Fruit fly (Drosophila melanogaster) whole organism, adult: ENCODE measurements around the gene alrm.

ENCODE experiments used
- CG11617 ChIP-seq: fragments of 200-800 bp; sonication (Bioruptor generic); optimal IDR thresholded peaks from 2 replicates; lab custom pipeline; 2017; ENCODE audit warnings: mild to moderate bottlenecking, missing biosample characterization, missing genetic modification reagents, missing genetic modification characterization
- CG12768 ChIP-seq: fragments of 200-800 bp; sonication (Bioruptor generic); optimal IDR thresholded peaks from 2 replicates; lab custom pipeline; 2017; ENCODE audit warnings: missing biosample characterization, missing genetic modification characterization, mild to moderate bottlenecking, moderate library complexity, missing genetic modification reagents
- CG14711 ChIP-seq: fragments of 200-800 bp; sonication (Bioruptor generic); optimal IDR thresholded peaks from 2 replicates; lab custom pipeline; 2018; ENCODE audit warnings: missing biosample characterization, mild to moderate bottlenecking, missing genetic modification characterization, moderate library complexity
- CG1620 ChIP-seq: fragments of 200-800 bp; sonication (Bioruptor generic); optimal IDR thresholded peaks from 2 replicates; lab custom pipeline; 2016; ENCODE audit warnings: missing biosample characterization, missing genetic modification characterization
- CG33017 ChIP-seq: fragments of 200-800 bp; sonication (Bioruptor generic); optimal IDR thresholded peaks from 2 replicates; lab custom pipeline; 2018; ENCODE audit warnings: missing biosample characterization, mild to moderate bottlenecking, missing genetic modification characterization, moderate library complexity
- CG5204 ChIP-seq: fragments of 200-800 bp; sonication (Bioruptor generic); optimal IDR thresholded peaks from 2 replicates; lab custom pipeline; 2016; ENCODE audit warnings: missing biosample characterization, missing genetic modification characterization
- CG7101 ChIP-seq: fragments of 200-800 bp; sonication (Bioruptor generic); optimal IDR thresholded peaks from 2 replicates; lab custom pipeline; 2018; ENCODE audit warnings: missing biosample characterization, mild to moderate bottlenecking, missing genetic modification characterization, moderate library complexity
- Clk ChIP-seq: fragments of 200-800 bp; sonication (Bioruptor generic); optimal IDR thresholded peaks from 2 replicates; lab custom pipeline; 2017; ENCODE audit warnings: missing biosample characterization, missing genetic modification characterization
- Crg-1 ChIP-seq: fragments of 200-800 bp; sonication (Bioruptor generic); optimal IDR thresholded peaks from 2 replicates; lab custom pipeline; 2016; ENCODE audit warnings: missing biosample characterization, missing genetic modification characterization
- Hr96 ChIP-seq: fragments of 200-800 bp; sonication (Bioruptor generic); optimal IDR thresholded peaks from 2 replicates; lab custom pipeline; 2016; ENCODE audit warnings: missing biosample characterization, missing genetic modification characterization
- Mnt ChIP-seq: fragments of 200-800 bp; sonication (Bioruptor generic); optimal IDR thresholded peaks from 2 replicates; lab custom pipeline; 2016; ENCODE audit warnings: missing biosample characterization, mild to moderate bottlenecking, missing genetic modification characterization
- bab1 ChIP-seq: fragments of 200-800 bp; sonication (Bioruptor generic); optimal IDR thresholded peaks from 3 replicates; lab custom pipeline; 2019; ENCODE audit warnings: missing biosample characterization, mild to moderate bottlenecking, missing genetic modification characterization, moderate library complexity
- cic ChIP-seq: fragments of 200-800 bp; sonication (Bioruptor generic); optimal IDR thresholded peaks from 2 replicates; lab custom pipeline; 2017; ENCODE audit warnings: missing biosample characterization, mild to moderate bottlenecking, missing genetic modification characterization, moderate library complexity
- cnc ChIP-seq, 2 experiments: fragments of >200 bp; optimal IDR thresholded peaks; 2 replicates each; lab custom pipeline; 2017
- kay ChIP-seq: fragments of 200-800 bp; sonication (Bioruptor generic); peaks from one replicate; lab custom pipeline; 2016; ENCODE audit warnings: missing biosample characterization, missing genetic modification characterization, borderline replicate concordance
- ovo ChIP-seq: fragments of 200-800 bp; sonication (Bioruptor generic); optimal IDR thresholded peaks from 2 replicates; lab custom pipeline; 2016; ENCODE audit warnings: missing biosample characterization, missing genetic modification characterization
- pad ChIP-seq: fragments of 200-800 bp; sonication (Bioruptor generic); optimal IDR thresholded peaks from 3 replicates; lab custom pipeline; 2017; ENCODE audit warnings: missing biosample characterization, missing genetic modification characterization, mild to moderate bottlenecking, moderate library complexity, missing genetic modification reagents
- tj ChIP-seq: fragments of 200-800 bp; sonication (Bioruptor generic); optimal IDR thresholded peaks from 3 replicates; lab custom pipeline; 2017; ENCODE audit warnings: missing biosample characterization, mild to moderate bottlenecking, missing genetic modification characterization, moderate library complexity
- toe ChIP-seq: fragments of 200-800 bp; sonication (Bioruptor generic); optimal IDR thresholded peaks from 2 replicates; lab custom pipeline; 2016; ENCODE audit warnings: missing biosample characterization, missing genetic modification characterization

alrm gene

DNA sequence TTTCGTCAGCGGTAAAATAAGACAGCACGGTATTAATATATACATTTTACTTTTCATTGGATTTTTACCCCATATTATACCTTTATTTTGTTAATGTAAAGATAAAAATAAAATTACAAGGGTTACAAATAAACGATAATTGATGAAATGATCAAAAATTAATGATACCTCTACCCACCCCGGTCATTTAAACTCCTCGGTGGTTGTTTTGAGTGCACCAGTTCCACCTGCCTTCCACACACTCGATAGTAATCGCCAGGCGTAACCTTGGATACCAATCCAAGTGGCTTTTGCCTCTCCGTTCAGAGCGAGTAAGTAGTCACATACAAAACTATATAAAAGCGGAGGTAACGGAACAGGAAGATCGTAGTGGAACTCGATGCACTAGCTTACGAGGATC is 42.6 kb downstream of the alrm start, which contains the start of gene rha:
TSS of gene rha (plus strand) at position 301 of the 400 bp plus-strand sequence.
- TF ChIP-seq CG14711 (tag; lab: Kevin White, UChicago) (no peak), toe (GFP tag; lab: Kevin White, UChicago) (no peak), CG12768 (GFP tag; lab: Kevin White, UChicago) (no peak), Hr96 (GFP tag; lab: Kevin White, UChicago) (no peak), CG1620 (GFP tag; lab: Kevin White, UChicago) (no peak), bab1 (GFP tag; lab: Kevin White, UChicago) (no peak), Clk (GFP tag; lab: Kevin White, UChicago) (no peak), kay (GFP tag; lab: Kevin White, UChicago) (no peak), CG7101 (tag; lab: Kevin White, UChicago) (no peak), pad (GFP tag; lab: Kevin White, UChicago) (no peak), Mnt (GFP tag; lab: Kevin White, UChicago) (no peak), CG5204 (GFP tag; lab: Kevin White, UChicago) (no peak), cic (GFP tag; lab: Kevin White, UChicago) (no peak), Crg-1 (GFP tag; lab: Kevin White, UChicago) (no peak), ovo (GFP tag; lab: Kevin White, UChicago) (no peak), CG11617 (GFP tag; lab: Kevin White, UChicago) (no peak), cnc (optimal IDR thresholded peaks at IDR 0.05; lab: Kevin White, UChicago) (no peak), CG33017 (tag; lab: Kevin White, UChicago) (no peak), tj (GFP tag; lab: Kevin White, UChicago) (no peak)

DNA sequence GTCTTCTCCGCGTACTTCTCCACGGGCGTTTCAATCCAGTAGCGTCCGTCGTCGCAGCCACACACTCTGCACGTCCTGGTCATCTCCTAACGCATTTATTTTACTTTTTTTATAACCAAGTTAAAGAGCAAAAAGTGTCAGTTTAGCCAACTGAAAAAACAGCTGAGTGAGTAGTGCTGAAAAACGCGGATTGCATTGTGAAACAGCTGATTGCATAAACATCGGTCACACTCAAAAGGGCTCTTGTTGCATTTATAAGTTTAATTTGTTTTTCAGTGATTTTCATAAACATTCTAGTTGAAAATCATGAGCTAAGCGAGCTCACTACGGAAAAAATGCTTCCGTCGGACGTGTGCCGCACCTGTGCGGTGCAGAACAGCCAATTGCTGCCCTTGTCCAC is 47.5 kb downstream of the alrm start, which contains the start of the genes CG10669 and CG11902:
TSS of gene CG10669 (minus strand) at position 179 of the 400 bp plus-strand sequence.
TSS of gene CG11902 (plus strand) at position 193 of the 400 bp plus-strand sequence.
- TF ChIP-seq bab1 (GFP tag; lab: Kevin White, UChicago) (peak; percentile 67), Mnt (GFP tag; lab: Kevin White, UChicago) (peak; percentile 12), CG12768 (GFP tag; lab: Kevin White, UChicago) (no peak)

DNA sequence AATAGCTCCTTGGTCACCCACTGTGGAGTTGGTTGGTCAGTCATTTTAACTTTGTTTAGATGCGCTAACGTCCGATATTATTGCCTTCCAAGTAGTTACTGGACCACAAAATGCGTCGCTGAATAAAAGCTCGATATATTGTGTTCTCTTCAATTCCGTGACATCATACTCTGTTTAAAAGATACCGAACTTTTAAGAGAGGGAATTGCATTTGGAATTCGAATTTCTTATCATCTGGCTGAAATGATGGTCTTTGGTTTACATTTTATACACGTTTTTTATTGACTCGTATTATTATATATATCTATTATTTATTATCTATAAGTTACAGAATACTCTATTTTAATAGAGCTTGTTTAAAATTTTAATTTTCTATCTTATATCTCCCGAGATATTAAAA is 51.5 kb downstream of the alrm start, which contains the start of gene CHKov2:
TSS of gene CHKov2 (minus strand) at position 101 of the 400 bp plus-strand sequence.
- TF ChIP-seq cic (GFP tag; lab: Kevin White, UChicago) (peak; percentile 5), kay (GFP tag; lab: Kevin White, UChicago) (no peak)
